Fruit fly (Drosophila melanogaster) whole organism, pupa: ENCODE measurements around the gene CG11977.

Source experiments
- CG10348 ChIP-seq: fragments of 200-800 bp; sonication (Bioruptor generic); IDR thresholded peaks from 2 replicates; pipeline ENCODE4 v1.3.6; 2022; ENCODE audit warnings: missing biosample characterization, missing genetic modification characterization
- CG34367 ChIP-seq: fragments of 200-800 bp; sonication (Bioruptor generic); optimal IDR thresholded peaks from 2 replicates; lab custom pipeline; 2018; ENCODE audit warnings: missing biosample characterization, mild to moderate bottlenecking, missing genetic modification characterization
- EcR ChIP-seq: fragments of 200-800 bp; sonication (Bioruptor generic); optimal IDR thresholded peaks from 3 replicates; lab custom pipeline; 2019; ENCODE audit warnings: missing biosample characterization, missing genetic modification characterization, mild to moderate bottlenecking, moderate library complexity, missing genetic modification reagents
- Ets98B ChIP-seq: fragments of 200-800 bp; sonication (Bioruptor generic); IDR thresholded peaks from 2 replicates; pipeline ENCODE4 v1.3.6; 2022; ENCODE audit warnings: missing biosample characterization, missing genetic modification characterization
- Snoo ChIP-seq: fragments of 200-800 bp; sonication (Bioruptor generic); optimal IDR thresholded peaks from 3 replicates; lab custom pipeline; 2017; ENCODE audit warnings: missing biosample characterization, mild to moderate bottlenecking, missing genetic modification characterization, inconsistent platforms

DNA sequence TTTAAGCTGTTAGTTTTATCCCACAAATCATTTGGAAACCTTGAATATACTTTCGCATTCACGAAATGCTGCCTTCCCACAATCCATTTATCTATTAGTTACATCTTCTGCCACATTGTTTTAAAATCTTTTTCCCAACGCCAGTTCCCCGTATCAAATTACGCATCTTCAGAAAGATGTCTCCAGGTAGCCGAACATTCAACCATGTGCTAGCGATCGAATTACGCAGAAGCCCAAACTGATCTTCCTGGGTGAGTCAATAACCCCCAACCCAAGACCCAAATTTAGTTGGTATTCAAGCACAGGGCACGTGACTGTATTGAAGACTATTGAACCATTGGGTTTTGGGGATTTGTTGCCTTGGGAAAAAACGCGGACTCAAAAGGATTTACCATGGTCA, 26.4 kb downstream of the CG11977 start:
- TF ChIP-seq Snoo (no peak), CG10348 (GFP tag; lab: Robert Waterston, UW) (no peak), EcR (GFP tag; lab: Kevin White, UChicago) (no peak), CG34367 (tag; lab: Kevin White, UChicago) (no peak), Ets98B (GFP tag; lab: Robert Waterston, UW) (no peak)
